Worm (Caenorhabditis elegans): ENCODE results near the gene usp-4.

DNA sequence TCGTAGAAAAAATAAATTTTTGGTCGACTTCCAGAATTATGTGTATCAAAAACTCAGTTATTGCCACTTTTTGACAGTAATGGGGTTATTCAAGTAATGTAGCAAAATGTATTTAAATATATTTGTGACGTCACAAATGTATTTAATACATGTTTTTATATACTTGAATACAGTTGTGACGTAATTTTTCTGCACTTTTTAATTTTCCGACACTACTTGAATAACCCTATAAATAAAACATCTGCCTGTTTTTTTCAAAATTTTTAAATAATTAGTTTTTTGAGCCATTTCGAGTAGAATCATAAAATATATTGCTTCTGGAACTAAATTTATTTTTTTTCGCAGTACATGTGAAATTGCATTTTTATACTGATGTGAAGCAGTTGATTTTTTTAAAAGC is 46.2 kb downstream of the usp-4 start:
- TF ChIP-seq him-1 (tag; optimal IDR thresholded peaks at IDR 0.05) (no peak), dao-5 (tag; optimal IDR thresholded peaks at IDR 0.05) (no peak)
